Fruit fly (Drosophila melanogaster) whole organism, embryonic: ENCODE measurements around the gene Tsen54.

ENCODE experiments used
- Aef1 ChIP-seq: fragments of 200-800 bp; sonication (Bioruptor generic); IDR thresholded peaks from 3 replicates; pipeline ENCODE4 v1.3.6; 2022; ENCODE audit warnings: missing biosample characterization, missing genetic modification characterization
- CG10147 ChIP-seq: fragments of 200-800 bp; sonication (Bioruptor generic); optimal IDR thresholded peaks from 2 replicates; lab custom pipeline; 2019; ENCODE audit warnings: missing biosample characterization, mild to moderate bottlenecking, missing genetic modification characterization, moderate library complexity
- CG11504 ChIP-seq: fragments of 200-800 bp; sonication (Bioruptor generic); optimal IDR thresholded peaks from 3 replicates; lab custom pipeline; 2019; ENCODE audit warnings: missing biosample characterization, mild to moderate bottlenecking, missing genetic modification characterization, moderate library complexity
- CG17829 ChIP-seq: fragments of 200-800 bp; optimal IDR thresholded peaks from 2 replicates; lab custom pipeline; 2019; ENCODE audit warnings: missing biosample characterization, mild to moderate bottlenecking, missing genetic modification characterization, moderate library complexity
- CG18011 ChIP-seq: fragments of 200-800 bp; sonication (Bioruptor generic); optimal IDR thresholded peaks from 2 replicates; lab custom pipeline; 2017; ENCODE audit warnings: missing biosample characterization, missing genetic modification characterization, mild to moderate bottlenecking, moderate library complexity, missing genotype
- CG31224 ChIP-seq: fragments of 200-800 bp; sonication (Bioruptor generic); IDR thresholded peaks from 2 replicates; pipeline ENCODE4 v1.3.6; 2022; ENCODE audit warnings: missing biosample characterization, missing genetic modification characterization
- CG31388 ChIP-seq: fragments of 200-800 bp; sonication (Bioruptor generic); optimal IDR thresholded peaks from 2 replicates; lab custom pipeline; 2016; ENCODE audit warnings: missing biosample characterization, missing genetic modification characterization
- CG33213 ChIP-seq: fragments of 200-800 bp; sonication (Bioruptor generic); optimal IDR thresholded peaks from 3 replicates; lab custom pipeline; 2016; ENCODE audit warnings: missing biosample characterization, missing genetic modification characterization
- CG3726 ChIP-seq: fragments of 200-800 bp; sonication (Bioruptor generic); IDR thresholded peaks from 3 replicates; pipeline ENCODE4, ENCODE4 v1.3.6; 2022; ENCODE audit warnings: missing biosample characterization, missing genetic modification characterization
- CG3838 ChIP-seq: fragments of 200-800 bp; sonication (Bioruptor generic); optimal IDR thresholded peaks from 3 replicates; lab custom pipeline; 2016; ENCODE audit warnings: missing biosample characterization, missing genetic modification characterization
- CG4404 ChIP-seq: fragments of 200-800 bp; sonication (Bioruptor generic); IDR thresholded peaks from 2 replicates; pipeline ENCODE4 v1.3.6; 2022; ENCODE audit warnings: missing biosample characterization, missing genetic modification characterization
- CG4730 ChIP-seq: fragments of 200-800 bp; sonication (Bioruptor generic); IDR thresholded peaks from 2 replicates; pipeline ENCODE4 v1.3.6; 2022; ENCODE audit warnings: missing biosample characterization, missing genetic modification characterization
- CG6175 ChIP-seq: fragments of 200-800 bp; sonication (Bioruptor generic); IDR thresholded peaks from 3 replicates; pipeline ENCODE4 v1.3.6; 2022; ENCODE audit warnings: missing biosample characterization, missing genetic modification characterization
- CG6254 ChIP-seq: fragments of 200-800 bp; sonication (Bioruptor generic); optimal IDR thresholded peaks from 3 replicates; lab custom pipeline; 2017; ENCODE audit warnings: mild to moderate bottlenecking, missing biosample characterization, missing genetic modification reagents, missing genetic modification characterization
- CG7987 ChIP-seq: fragments of 200-800 bp; sonication (Bioruptor generic); optimal IDR thresholded peaks from 2 replicates; lab custom pipeline; 2018; ENCODE audit warnings: missing biosample characterization, mild to moderate bottlenecking, missing genetic modification characterization, moderate library complexity
- CG8290 ChIP-seq, 3 experiments: fragments of 200-800 bp; sonication (Bioruptor generic); optimal IDR thresholded peaks; 2 replicates each; lab custom pipeline; 2016 to 2019; ENCODE audit warnings: missing biosample characterization in 3 of 3, missing genetic modification characterization in 3 of 3, mild to moderate bottlenecking in 2 of 3, moderate library complexity in 1 of 3
- CG8765 ChIP-seq: fragments of 200-800 bp; sonication (Bioruptor generic); IDR thresholded peaks from 2 replicates; pipeline ENCODE4 v1.3.6; 2022; ENCODE audit warnings: missing biosample characterization, missing genetic modification characterization
- CG9215 ChIP-seq: fragments of 200-800 bp; sonication (Bioruptor generic); IDR thresholded peaks from 2 replicates; pipeline ENCODE4 v1.3.6; 2022; ENCODE audit warnings: missing biosample characterization, missing genetic modification characterization
- Dip3 ChIP-seq: fragments of 200-800 bp; sonication (Bioruptor generic); optimal IDR thresholded peaks from 3 replicates; lab custom pipeline; 2016; ENCODE audit warnings: missing biosample characterization, missing genetic modification characterization
- Dll ChIP-seq: fragments of 200-800 bp; sonication (Bioruptor generic); IDR thresholded peaks from 4 replicates; pipeline ENCODE4 v1.3.6; 2022; ENCODE audit warnings: missing biosample characterization, missing genetic modification characterization; ENCODE audit not compliant: partially characterized antibody
- Elba2 ChIP-seq: fragments of 200-800 bp; sonication (Bioruptor generic); optimal IDR thresholded peaks from 3 replicates; lab custom pipeline; 2016; ENCODE audit warnings: missing biosample characterization, missing genetic modification characterization
- Ets65A ChIP-seq: fragments of 200-800 bp; sonication (Bioruptor generic); peaks from one replicate; lab custom pipeline; 2016; ENCODE audit warnings: missing biosample characterization, missing genetic modification characterization
- GATAe ChIP-seq: fragments of 200-800 bp; sonication (Bioruptor generic); conservative IDR thresholded peaks from 2 replicates; pipeline ENCODE4 v1.3.6; 2022; ENCODE audit warnings: missing biosample characterization, missing genetic modification characterization
- H2.0 ChIP-seq: fragments of 200-800 bp; sonication (Bioruptor generic); IDR thresholded peaks from 2 replicates; pipeline ENCODE4 v1.3.6; 2022; ENCODE audit warnings: missing biosample characterization, missing genetic modification characterization
- Hand ChIP-seq: fragments of 200-800 bp; sonication (Bioruptor generic); optimal IDR thresholded peaks from 2 replicates; lab custom pipeline; 2017; ENCODE audit warnings: mild to moderate bottlenecking, missing biosample characterization, missing genetic modification reagents, missing genetic modification characterization
- Hey ChIP-seq: fragments of 200-800 bp; sonication (Bioruptor generic); optimal IDR thresholded peaks from 3 replicates; lab custom pipeline; 2018; ENCODE audit warnings: missing biosample characterization, mild to moderate bottlenecking, missing genetic modification characterization
- Hr51 ChIP-seq, 2 experiments: fragments of 200-800 bp; sonication (Bioruptor generic); optimal IDR thresholded peaks; 2 replicates in 1 of 2; 3 replicates in 1 of 2; lab custom pipeline; 2016 to 2018; ENCODE audit warnings: missing biosample characterization in 2 of 2, missing genetic modification characterization in 2 of 2, mild to moderate bottlenecking in 1 of 2, moderate library complexity in 1 of 2
- Hsf ChIP-seq: fragments of 200-800 bp; sonication (Bioruptor generic); optimal IDR thresholded peaks from 3 replicates; lab custom pipeline; 2016; ENCODE audit warnings: missing biosample characterization, missing genetic modification characterization
- Nf-YC ChIP-seq: fragments of 200-800 bp; optimal IDR thresholded peaks from 3 replicates; lab custom pipeline; 2019; ENCODE audit warnings: missing biosample characterization, mild to moderate bottlenecking, missing genetic modification characterization, moderate library complexity
- Oaz ChIP-seq: fragments of 200-800 bp; sonication (Bioruptor generic); IDR thresholded peaks from 2 replicates; pipeline ENCODE4 v1.3.6; 2022; ENCODE audit warnings: missing biosample characterization, missing genetic modification characterization
- Oli ChIP-seq: fragments of 200-800 bp; sonication (Bioruptor generic); optimal IDR thresholded peaks from 2 replicates; lab custom pipeline; 2018; ENCODE audit warnings: missing biosample characterization, mild to moderate bottlenecking, missing genetic modification characterization, moderate library complexity
- Opbp ChIP-seq: fragments of 200-800 bp; sonication (Bioruptor generic); IDR thresholded peaks from 3 replicates; pipeline ENCODE4 v1.3.6; 2022; ENCODE audit warnings: missing biosample characterization, missing genetic modification characterization; ENCODE audit not compliant: partially characterized antibody
- Rfx ChIP-seq: fragments of 200-800 bp; sonication (Bioruptor generic); IDR thresholded peaks from 2 replicates; pipeline ENCODE4 v1.3.6; 2022; ENCODE audit warnings: missing biosample characterization, missing genetic modification characterization
- Rx ChIP-seq: fragments of 200-800 bp; sonication (Bioruptor generic); IDR thresholded peaks from 2 replicates; pipeline ENCODE4 v1.3.6; 2022; ENCODE audit warnings: missing biosample characterization, missing genetic modification characterization
- Six4 ChIP-seq: fragments of 200-800 bp; sonication (Bioruptor generic); optimal IDR thresholded peaks from 2 replicates; lab custom pipeline; 2016; ENCODE audit warnings: missing biosample characterization, missing genetic modification characterization
- Trl ChIP-seq, 3 experiments: fragments of >200 bp in 2 of 3; fragments of 200-800 bp in 1 of 3; sonication (Bioruptor generic) in 1 of 3; optimal IDR thresholded peaks; 2 replicates in 1 of 3; 3 replicates in 2 of 3; lab custom pipeline; 2016 to 2017; ENCODE audit warnings: missing biosample characterization in 1 of 3, missing genetic modification characterization in 1 of 3
- al ChIP-seq: fragments of 200-800 bp; sonication (Bioruptor generic); IDR thresholded peaks from 2 replicates; pipeline ENCODE4 v1.3.6; 2022; ENCODE audit warnings: missing biosample characterization, missing genetic modification characterization
- corto ChIP-seq: fragments of 200-800 bp; sonication (Bioruptor generic); optimal IDR thresholded peaks from 2 replicates; lab custom pipeline; 2016; ENCODE audit warnings: missing biosample characterization, mild to moderate bottlenecking, missing genetic modification characterization, moderate library complexity
- eve ChIP-seq, 2 experiments: fragments of >200 bp; optimal IDR thresholded peaks; 2 replicates each; lab custom pipeline; 2017; ENCODE audit warnings: missing biosample characterization in 2 of 2, missing genetic modification characterization in 2 of 2
- gsb ChIP-seq: fragments of 200-800 bp; sonication (Bioruptor generic); IDR thresholded peaks from 2 replicates; pipeline ENCODE4 v1.3.6; 2022; ENCODE audit warnings: missing biosample characterization, missing genetic modification characterization
- hkb ChIP-seq, 2 experiments: fragments of 200-800 bp in 1 of 2; fragments of >200 bp in 1 of 2; sonication (Bioruptor generic) in 1 of 2; IDR thresholded peaks in 1 of 2; optimal IDR thresholded peaks in 1 of 2; 2 replicates each; pipeline versions ENCODE4 v1.3.6 to Lab custom; 2017 to 2022; ENCODE audit warnings: missing biosample characterization in 1 of 2, missing genetic modification characterization in 1 of 2
- kay ChIP-seq: fragments of 200-800 bp; sonication (Bioruptor generic); optimal IDR thresholded peaks from 2 replicates; lab custom pipeline; 2016; ENCODE audit warnings: missing biosample characterization, missing genetic modification characterization
- maf-S ChIP-seq: fragments of 200-800 bp; sonication (Bioruptor generic); optimal IDR thresholded peaks from 2 replicates; lab custom pipeline; 2016; ENCODE audit warnings: missing biosample characterization, missing genetic modification characterization
- nau ChIP-seq: fragments of 200-800 bp; sonication (Bioruptor generic); optimal IDR thresholded peaks from 3 replicates; lab custom pipeline; 2017; ENCODE audit warnings: missing biosample characterization, mild to moderate bottlenecking, missing genetic modification characterization, missing genetic modification reagents
- pb ChIP-seq: fragments of 200-800 bp; sonication (Bioruptor generic); optimal IDR thresholded peaks from 3 replicates; lab custom pipeline; 2016; ENCODE audit warnings: missing biosample characterization, missing genetic modification characterization
- pho ChIP-seq: fragments of 200-800 bp; sonication (Bioruptor generic); optimal IDR thresholded peaks from 2 replicates; lab custom pipeline; 2016; ENCODE audit warnings: missing biosample characterization, missing genetic modification characterization
- psq ChIP-seq: fragments of 200-800 bp; sonication (Bioruptor generic); optimal IDR thresholded peaks from 2 replicates; lab custom pipeline; 2017; ENCODE audit warnings: missing biosample characterization, missing genetic modification characterization
- repo ChIP-seq: fragments of 200-800 bp; sonication (Bioruptor generic); optimal IDR thresholded peaks from 2 replicates; lab custom pipeline; 2016; ENCODE audit warnings: missing biosample characterization, missing genetic modification characterization
- slou ChIP-seq: fragments of 200-800 bp; sonication (Bioruptor generic); optimal IDR thresholded peaks from 3 replicates; lab custom pipeline; 2016; ENCODE audit warnings: missing biosample characterization, missing genetic modification characterization
- stwl ChIP-seq: fragments of 200-800 bp; sonication (Bioruptor generic); optimal IDR thresholded peaks from 3 replicates; lab custom pipeline; 2018; ENCODE audit warnings: missing biosample characterization, mild to moderate bottlenecking, missing genetic modification characterization, moderate library complexity
- sug ChIP-seq: fragments of 200-800 bp; optimal IDR thresholded peaks from 2 replicates; lab custom pipeline; 2019; ENCODE audit warnings: missing biosample characterization, mild to moderate bottlenecking, missing genetic modification characterization, moderate library complexity

Gene Tsen54

dm6 chr3L:12203736-12204135 is 2.1 kb downstream of the Tsen54 start, which contains the start of gene Ak1 (continued):
- no peak for TF ChIP-seq Hr51 (GFP tag; optimal IDR thresholded peaks at IDR 0.05; lab: Kevin White, UChicago)
- no peak for TF ChIP-seq psq (GFP tag; lab: Kevin White, UChicago)
- no peak for TF ChIP-seq CG6254 (GFP tag; lab: Kevin White, UChicago)
- no peak for TF ChIP-seq H2.0
- no peak for TF ChIP-seq CG31388
- TF ChIP-seq CG17829: no peak
- no peak for TF ChIP-seq maf-S
- TF ChIP-seq CG3726: no peak
- TF ChIP-seq corto (GFP tag; lab: Kevin White, UChicago): no peak
- TF ChIP-seq Hand (GFP tag; lab: Kevin White, UChicago): no peak
- TF ChIP-seq gsb: no peak
- no peak for TF ChIP-seq Oli
- TF ChIP-seq Dip3 (GFP tag; lab: Kevin White, UChicago): no peak
- peak; percentile 37; the same call in 1 of the 2 replicates for TF ChIP-seq Rfx
- TF ChIP-seq Rx: no peak
- TF ChIP-seq CG33213: no peak
- TF ChIP-seq nau (GFP tag; lab: Kevin White, UChicago): no peak
- no peak for TF ChIP-seq CG9215 (GFP tag; lab: Robert Waterston, UW)
- TF ChIP-seq Dll: no peak
- no peak for TF ChIP-seq CG4730 (GFP tag; lab: Robert Waterston, UW)
- no peak for TF ChIP-seq CG3838 (GFP tag; lab: Kevin White, UChicago)
- TF ChIP-seq Elba2 (GFP tag; lab: Kevin White, UChicago): no peak
- no peak for TF ChIP-seq CG31224 (GFP tag; lab: Robert Waterston, UW)
- no peak for TF ChIP-seq Six4
- peak; percentile 34 for TF ChIP-seq sug
- no peak for TF ChIP-seq Opbp (GFP tag; lab: Robert Waterston, UW)
- no peak for TF ChIP-seq pb
- no peak for TF ChIP-seq CG18011 (GFP tag; lab: Kevin White, UChicago)
- no peak for TF ChIP-seq stwl (tag; lab: Kevin White, UChicago)
- no peak for TF ChIP-seq CG7987
- no peak for TF ChIP-seq pho
- TF ChIP-seq Hsf: no peak
- no peak for TF ChIP-seq CG10147 (GFP tag; lab: Kevin White, UChicago)
- no peak for TF ChIP-seq CG8765 (GFP tag; lab: Robert Waterston, UW)
- TF ChIP-seq hkb (optimal IDR thresholded peaks at IDR 0.05; lab: Kevin White, UChicago): no peak
- 0 out of 2 replicates have a peak, but pooled peaks have one; percentile 15 for TF ChIP-seq hkb (GFP tag; IDR thresholded peaks at IDR 0.05; lab: Robert Waterston, UW)
- peak in 1 of 2 experiments; percentile 23 for TF ChIP-seq Trl (optimal IDR thresholded peaks at IDR 0.05; lab: Kevin White, UChicago)
- no peak for TF ChIP-seq Trl (GFP tag; optimal IDR thresholded peaks at IDR 0.05; lab: Kevin White, UChicago)
- TF ChIP-seq CG11504 (tag; lab: Kevin White, UChicago): no peak
- TF ChIP-seq Hey (tag; lab: Kevin White, UChicago): no peak
- TF ChIP-seq Nf-YC (tag; lab: Kevin White, UChicago): no peak
- TF ChIP-seq CG6175 (GFP tag; lab: Robert Waterston, UW): no peak
- TF ChIP-seq slou (GFP tag; lab: Kevin White, UChicago): no peak
- no peak for TF ChIP-seq CG8290 (GFP tag; optimal IDR thresholded peaks at IDR 0.05; lab: Kevin White, UChicago)
- no peak for TF ChIP-seq CG8290 (tag; optimal IDR thresholded peaks at IDR 0.05; lab: Kevin White, UChicago)
- TF ChIP-seq GATAe (GFP tag; lab: Robert Waterston, UW): no peak
- TF ChIP-seq al (GFP tag; lab: Robert Waterston, UW): no peak
- no peak for TF ChIP-seq Ets65A (GFP tag; lab: Kevin White, UChicago)
- no peak for TF ChIP-seq Aef1 (GFP tag; lab: Robert Waterston, UW)
- no peak for TF ChIP-seq repo (GFP tag; lab: Kevin White, UChicago)
- no peak for TF ChIP-seq CG4404 (GFP tag; lab: Robert Waterston, UW)
- no peak for TF ChIP-seq eve (GFP tag; optimal IDR thresholded peaks at IDR 0.05; lab: Kevin White, UChicago)
- no peak for TF ChIP-seq Oaz (GFP tag; lab: Robert Waterston, UW)
- TF ChIP-seq kay: no peak
